Worm (Caenorhabditis elegans): ENCODE measurements around the gene F15A4.5.

F15A4.5 gene

DNA sequence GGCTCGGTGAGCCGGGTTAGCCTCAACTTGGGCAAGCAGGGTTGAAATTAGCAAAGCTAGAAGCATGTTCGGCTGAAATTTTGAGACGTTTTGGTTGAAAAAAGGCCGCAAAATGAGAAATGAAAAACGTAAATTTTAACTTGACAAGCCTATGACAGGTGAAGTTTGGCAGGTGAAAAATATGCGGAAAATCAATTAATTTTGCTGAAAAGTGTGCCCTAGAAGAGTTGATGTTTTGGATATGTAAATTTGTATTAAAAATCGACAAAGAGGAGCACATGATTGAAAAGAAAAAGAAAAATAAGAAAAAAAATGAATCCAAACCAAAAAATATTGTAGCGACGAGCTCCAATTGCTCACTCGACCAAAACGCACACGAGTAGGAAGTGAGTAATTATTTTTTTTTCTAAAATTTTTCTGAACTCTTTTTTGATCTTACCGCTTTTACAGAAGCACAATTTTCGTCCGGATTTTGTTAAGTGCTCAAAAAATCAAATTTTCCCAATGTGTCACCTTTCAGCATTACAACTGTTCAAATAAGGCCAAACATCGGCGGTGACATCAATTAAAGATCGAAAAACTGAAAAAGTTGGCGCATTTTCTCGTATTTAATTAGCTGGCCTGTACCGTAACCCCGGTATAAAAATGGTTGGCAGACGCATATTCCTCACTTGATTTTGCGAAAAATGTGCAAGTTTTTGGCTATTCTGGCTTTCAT is at the start of gene F15A4.5, which contains the start of gene phat-8:
Gene F15A4.5 (minus strand): TSS at position 101 of the 718 bp plus-strand sequence.
Gene phat-8 (plus strand): TSS at position 668 of the 718 bp plus-strand sequence.
- TF ChIP-seq ztf-11 (tag; optimal IDR thresholded peaks at IDR 0.05) (no peak), nhr-2 (tag; optimal IDR thresholded peaks at IDR 0.05) (no peak), mls-2 (tag; optimal IDR thresholded peaks at IDR 0.05) (no peak), zip-8 (tag; optimal IDR thresholded peaks at IDR 0.05) (no peak), lin-32 (GFP tag; optimal IDR thresholded peaks at IDR 0.05) (no peak), ceh-83 (GFP tag; optimal IDR thresholded peaks at IDR 0.05) (no peak), mep-1 (tag; optimal IDR thresholded peaks at IDR 0.05) (no peak)

DNA sequence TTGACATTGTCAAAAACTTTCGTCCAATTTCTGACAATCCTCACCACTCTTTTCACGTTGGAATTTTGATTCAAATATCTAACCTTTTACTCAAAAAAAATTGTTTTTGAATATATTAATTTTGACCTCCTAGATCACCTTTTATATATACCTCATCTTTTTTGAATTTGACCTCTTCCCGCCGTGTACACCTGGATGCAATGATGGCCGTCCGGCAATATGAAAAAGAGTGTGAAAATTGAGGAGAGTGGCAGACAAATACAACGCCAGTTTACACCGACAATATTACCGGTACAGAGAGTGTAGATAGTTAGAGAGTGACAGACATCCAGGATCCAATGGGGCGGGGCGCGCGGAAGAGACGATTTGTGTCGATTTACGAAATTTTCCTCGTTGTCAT is 48.6 kb upstream of the F15A4.5 start, which contains the start of gene ceh-99:
Gene ceh-99 (plus strand): TSS at position 366 of the 400 bp plus-strand sequence.
- TF ChIP-seq unc-62 (GFP tag; optimal IDR thresholded peaks at IDR 0.05) (no peak), bed-3 (GFP tag; optimal IDR thresholded peaks at IDR 0.05) (no peak), cnd-1 (tag; optimal IDR thresholded peaks at IDR 0.05) (no peak), blmp-1 (tag; optimal IDR thresholded peaks at IDR 0.05) (no peak), zip-8 (tag; optimal IDR thresholded peaks at IDR 0.05) (no peak), elt-3 (tag; optimal IDR thresholded peaks at IDR 0.05) (no peak), nhr-237 (tag; optimal IDR thresholded peaks at IDR 0.05) (no peak)

DNA sequence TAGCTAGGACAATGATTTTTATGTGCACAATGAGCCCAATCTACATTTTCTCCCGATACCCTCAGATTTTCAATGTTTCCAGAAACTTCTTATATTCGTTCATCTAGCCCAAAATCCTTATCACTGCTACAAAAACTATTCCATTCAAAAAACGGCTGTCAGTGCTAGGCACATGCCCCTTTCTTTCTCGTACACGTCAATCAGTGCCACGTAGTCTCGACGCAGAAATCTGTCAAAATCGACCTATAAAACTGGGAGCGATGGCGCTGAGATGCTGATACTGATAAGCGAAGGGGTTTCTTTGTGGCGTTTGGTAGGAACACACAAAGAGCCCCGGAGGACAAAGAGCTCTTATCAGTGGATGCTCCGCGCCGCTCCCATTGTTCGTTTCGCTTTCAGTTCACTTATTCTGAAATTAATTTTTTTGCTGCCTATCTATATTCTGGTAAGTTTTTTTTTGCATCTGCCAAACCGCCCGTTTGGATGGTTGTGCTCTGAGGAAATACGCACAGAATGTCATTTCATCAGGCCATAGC is 47.8 kb upstream of the F15A4.5 start, which contains the start of gene srh-70:
Gene srh-70 (minus strand): TSS at position 51 of the 536 bp plus-strand sequence.
- TF ChIP-seq mep-1 (tag; optimal IDR thresholded peaks at IDR 0.05) (no peak), nhr-12 (tag; optimal IDR thresholded peaks at IDR 0.05) (no peak), tbx-8 (GFP tag; optimal IDR thresholded peaks at IDR 0.05) (no peak)

DNA sequence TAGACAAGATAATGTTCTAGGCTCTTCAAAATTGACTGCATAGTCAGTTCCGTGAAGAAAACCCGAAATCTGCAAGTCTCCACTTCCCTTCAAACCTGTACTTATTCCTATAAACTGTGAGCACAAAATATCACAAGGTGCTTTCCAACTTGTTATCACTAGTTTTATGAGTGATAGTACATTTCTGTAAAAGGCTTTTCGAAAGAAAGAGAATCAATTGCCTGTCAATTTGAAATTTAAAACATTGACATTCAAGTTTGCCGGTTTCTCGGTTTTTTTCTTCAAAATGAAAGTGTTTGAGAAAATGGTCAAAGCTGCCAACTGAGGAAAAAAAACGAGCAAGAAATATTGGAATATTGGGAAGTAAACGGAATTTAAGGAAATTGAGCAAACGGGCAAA is 47.0 kb upstream of the F15A4.5 start:
- TF ChIP-seq mab-5 (tag; optimal IDR thresholded peaks at IDR 0.05) (no peak), tbx-8 (GFP tag; optimal IDR thresholded peaks at IDR 0.05) (no peak), ces-1 (GFP tag; optimal IDR thresholded peaks at IDR 0.05) (no peak), elt-3 (tag; optimal IDR thresholded peaks at IDR 0.05) (no peak)

DNA sequence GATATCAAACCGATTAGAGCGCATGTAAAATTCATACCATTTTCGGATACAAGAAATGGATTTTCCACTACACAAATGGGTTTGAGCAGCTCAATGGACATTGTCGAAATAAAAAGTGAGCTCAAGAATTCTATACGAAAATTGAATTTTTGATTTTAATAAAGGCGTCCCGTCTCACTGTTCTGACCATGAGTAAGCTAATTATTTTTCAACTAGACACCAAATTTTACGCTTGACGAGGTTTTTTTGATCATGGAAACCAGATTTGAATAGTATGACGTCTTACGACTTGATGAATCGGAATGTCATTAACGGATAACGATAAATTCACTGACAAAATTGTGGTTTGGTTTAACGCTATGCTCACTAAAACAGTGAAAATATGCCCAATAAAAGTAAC is 45.3 kb upstream of the F15A4.5 start, which contains the start of gene srh-61:
Gene srh-61 (minus strand): TSS at position 101 of the 400 bp plus-strand sequence.
- TF ChIP-seq unc-39 (tag; optimal IDR thresholded peaks at IDR 0.05) = no peak
- no peak for TF ChIP-seq lin-13 (tag; optimal IDR thresholded peaks at IDR 0.05)
- TF ChIP-seq bed-3 (GFP tag; optimal IDR thresholded peaks at IDR 0.05) = no peak
- no peak for TF ChIP-seq nhr-237 (tag; optimal IDR thresholded peaks at IDR 0.05)
- no peak for TF ChIP-seq ces-1 (GFP tag; optimal IDR thresholded peaks at IDR 0.05)
- TF ChIP-seq ztf-11 (tag; optimal IDR thresholded peaks at IDR 0.05) = no peak
- no peak for TF ChIP-seq snpc-4 (tag; optimal IDR thresholded peaks at IDR 0.05)
- TF ChIP-seq zip-8 (tag; optimal IDR thresholded peaks at IDR 0.05) = no peak
- TF ChIP-seq unc-62 (GFP tag; optimal IDR thresholded peaks at IDR 0.05) = no peak
- no peak for TF ChIP-seq blmp-1 (tag; optimal IDR thresholded peaks at IDR 0.05)
- TF ChIP-seq ceh-83 (GFP tag; optimal IDR thresholded peaks at IDR 0.05) = no peak
- no peak for TF ChIP-seq lsy-2 (tag; optimal IDR thresholded peaks at IDR 0.05)

DNA sequence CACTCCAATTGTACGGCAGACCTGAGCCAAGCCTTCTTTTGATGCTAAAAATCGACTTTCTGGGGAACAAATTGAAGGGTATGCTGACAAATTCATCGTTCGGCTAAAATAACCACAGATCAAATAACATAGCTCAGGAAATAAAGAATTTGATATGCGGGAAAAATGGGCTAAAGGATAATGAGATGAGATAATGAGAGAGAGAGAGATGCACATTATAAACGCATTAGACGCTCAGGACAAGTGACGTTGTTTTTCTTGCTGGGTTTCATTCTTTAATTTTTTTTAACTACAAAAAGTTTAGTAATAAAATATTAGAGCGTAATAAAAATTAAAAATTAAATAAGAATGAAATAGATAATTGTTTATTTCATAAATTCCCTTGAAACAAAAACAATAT is 43.6 kb upstream of the F15A4.5 start, which contains the start of gene srh-69:
Gene srh-69 (minus strand): TSS at position 101 of the 400 bp plus-strand sequence.
- no peak for TF ChIP-seq ces-1 (GFP tag; optimal IDR thresholded peaks at IDR 0.05)
- TF ChIP-seq ztf-11 (tag; optimal IDR thresholded peaks at IDR 0.05) = no peak
- TF ChIP-seq nhr-2 (tag; optimal IDR thresholded peaks at IDR 0.05) = no peak
- TF ChIP-seq pha-4 (tag; optimal IDR thresholded peaks at IDR 0.05) = no peak
- no peak for TF ChIP-seq nhr-237 (tag; optimal IDR thresholded peaks at IDR 0.05)
- TF ChIP-seq nhr-12 (tag; optimal IDR thresholded peaks at IDR 0.05) = no peak
- TF ChIP-seq mep-1 (tag; optimal IDR thresholded peaks at IDR 0.05) = no peak
- no peak for TF ChIP-seq sem-2 (GFP tag; optimal IDR thresholded peaks at IDR 0.05)
- TF ChIP-seq flh-1 (GFP tag; optimal IDR thresholded peaks at IDR 0.05) = no peak
- TF ChIP-seq lin-32 (GFP tag; optimal IDR thresholded peaks at IDR 0.05) = no peak
- no peak for TF ChIP-seq unc-39 (tag; optimal IDR thresholded peaks at IDR 0.05)
- TF ChIP-seq sptf-1 (tag; optimal IDR thresholded peaks at IDR 0.05) = no peak
- no peak for TF ChIP-seq unc-120 (tag; optimal IDR thresholded peaks at IDR 0.05; ENCODE audit: poor library complexity, severe bottlenecking)
- TF ChIP-seq drap-1 (GFP tag; optimal IDR thresholded peaks at IDR 0.05) = no peak
- TF ChIP-seq lin-13 (tag; optimal IDR thresholded peaks at IDR 0.05) = no peak
- TF ChIP-seq tbx-8 (GFP tag; optimal IDR thresholded peaks at IDR 0.05) = no peak
- TF ChIP-seq ham-2 (GFP tag; optimal IDR thresholded peaks at IDR 0.05) = no peak
- TF ChIP-seq lsy-2 (tag; optimal IDR thresholded peaks at IDR 0.05) = no peak
- no peak for TF ChIP-seq hlh-1 (tag; optimal IDR thresholded peaks at IDR 0.05)
